Fruit fly (Drosophila melanogaster) whole organism, embryonic: ENCODE results near the gene CG17010.

ENCODE experiments used
- Atf3 ChIP-seq: fragments of 200-800 bp; sonication (Bioruptor generic); optimal IDR thresholded peaks from 3 replicates; lab custom pipeline; 2016; ENCODE audit warnings: missing biosample characterization, missing genetic modification characterization
- Awh ChIP-seq: fragments of 200-800 bp; sonication (Bioruptor generic); IDR thresholded peaks from 2 replicates; pipeline ENCODE4, ENCODE4 v1.3.6; 2022; ENCODE audit warnings: missing biosample characterization, missing genetic modification characterization
- CG1024 ChIP-seq: fragments of 200-800 bp; sonication (Bioruptor generic); IDR thresholded peaks from 2 replicates; pipeline ENCODE4 v1.3.6; 2022; ENCODE audit warnings: missing biosample characterization, missing genetic modification characterization
- CG10431 ChIP-seq: fragments of 200-800 bp; sonication (Bioruptor generic); optimal IDR thresholded peaks from 3 replicates; lab custom pipeline; 2018; ENCODE audit warnings: missing biosample characterization, mild to moderate bottlenecking, missing genetic modification characterization
- CG11093 ChIP-seq: fragments of 200-800 bp; sonication (Bioruptor generic); IDR thresholded peaks from 3 replicates; pipeline ENCODE4 v1.3.6; 2022; ENCODE audit warnings: missing biosample characterization, missing genetic modification characterization
- CG11696 ChIP-seq: fragments of 200-800 bp; sonication (Bioruptor generic); IDR thresholded peaks from 2 replicates; pipeline ENCODE4 v1.3.6; 2022; ENCODE audit warnings: missing biosample characterization, missing genetic modification characterization
- CG14050 ChIP-seq: fragments of 200-800 bp; sonication (Bioruptor generic); IDR thresholded peaks from 3 replicates; pipeline ENCODE4 v1.3.6; 2022; ENCODE audit warnings: missing biosample characterization, missing genetic modification characterization
- CG14667 ChIP-seq: fragments of 200-800 bp; sonication (Bioruptor generic); IDR thresholded peaks from 2 replicates; pipeline ENCODE4 v1.3.6; 2022; ENCODE audit warnings: missing biosample characterization, missing genetic modification characterization
- CG15269 ChIP-seq: fragments of 200-800 bp; sonication (Bioruptor generic); optimal IDR thresholded peaks from 2 replicates; lab custom pipeline; 2018; ENCODE audit warnings: missing biosample characterization, mild to moderate bottlenecking, missing genetic modification characterization, moderate library complexity
- CG15479 ChIP-seq: fragments of 200-800 bp; sonication (Bioruptor generic); optimal IDR thresholded peaks from 3 replicates; lab custom pipeline; 2019; ENCODE audit warnings: missing biosample characterization, mild to moderate bottlenecking, missing genetic modification characterization, moderate library complexity
- CG1647 ChIP-seq: fragments of 200-800 bp; sonication (Bioruptor generic); optimal IDR thresholded peaks from 3 replicates; lab custom pipeline; 2016; ENCODE audit warnings: missing biosample characterization, missing genetic modification characterization
- CG17359 ChIP-seq: fragments of 200-800 bp; sonication (Bioruptor generic); optimal IDR thresholded peaks from 3 replicates; lab custom pipeline; 2018; ENCODE audit warnings: missing biosample characterization, mild to moderate bottlenecking, missing genetic modification characterization, moderate library complexity
- CG17829 ChIP-seq: fragments of 200-800 bp; optimal IDR thresholded peaks from 2 replicates; lab custom pipeline; 2019; ENCODE audit warnings: missing biosample characterization, mild to moderate bottlenecking, missing genetic modification characterization, moderate library complexity
- CG18619 ChIP-seq: fragments of 200-800 bp; sonication (Bioruptor generic); optimal IDR thresholded peaks from 3 replicates; lab custom pipeline; 2017; ENCODE audit warnings: missing biosample characterization, mild to moderate bottlenecking, missing genetic modification characterization
- CG2116 ChIP-seq: fragments of 200-800 bp; sonication (Bioruptor generic); optimal IDR thresholded peaks from 3 replicates; lab custom pipeline; 2018; ENCODE audit warnings: missing biosample characterization, mild to moderate bottlenecking, missing genetic modification characterization
- CG2202 ChIP-seq: fragments of 200-800 bp; sonication (Bioruptor generic); optimal IDR thresholded peaks from 2 replicates; lab custom pipeline; 2018; ENCODE audit warnings: missing biosample characterization, mild to moderate bottlenecking, missing genetic modification characterization
- CG2889 ChIP-seq: fragments of 200-800 bp; sonication (Bioruptor generic); IDR thresholded peaks from 3 replicates; pipeline ENCODE4 v1.3.6; 2022; ENCODE audit warnings: missing biosample characterization, missing genetic modification characterization
- CG31441 ChIP-seq: fragments of 200-800 bp; sonication (Bioruptor generic); IDR thresholded peaks from 2 replicates; pipeline ENCODE4 v1.3.6; 2022; ENCODE audit warnings: missing biosample characterization, missing genetic modification characterization
- CG3163 ChIP-seq: fragments of 200-800 bp; sonication (Bioruptor generic); optimal IDR thresholded peaks from 3 replicates; lab custom pipeline; 2016; ENCODE audit warnings: missing biosample characterization, missing genetic modification characterization
- CG4328 ChIP-seq: fragments of 200-800 bp; sonication (Bioruptor generic); optimal IDR thresholded peaks from 3 replicates; lab custom pipeline; 2017; ENCODE audit warnings: missing biosample characterization, missing genetic modification reagents, missing genetic modification characterization
- CG8281 ChIP-seq: fragments of 200-800 bp; sonication (Bioruptor generic); optimal IDR thresholded peaks from 2 replicates; lab custom pipeline; 2018; ENCODE audit warnings: missing biosample characterization, mild to moderate bottlenecking, missing genetic modification characterization, moderate library complexity
- CG9797 ChIP-seq: fragments of 200-800 bp; sonication (Bioruptor generic); optimal IDR thresholded peaks from 3 replicates; lab custom pipeline; 2018; ENCODE audit warnings: missing biosample characterization, mild to moderate bottlenecking, missing genetic modification characterization
- CoRest ChIP-seq: fragments of 200-800 bp; sonication (Bioruptor generic); optimal IDR thresholded peaks from 3 replicates; lab custom pipeline; 2018; ENCODE audit warnings: missing biosample characterization, mild to moderate bottlenecking, missing genetic modification characterization, moderate library complexity
- Dek ChIP-seq: fragments of 200-800 bp; sonication (Bioruptor generic); optimal IDR thresholded peaks from 3 replicates; lab custom pipeline; 2019; ENCODE audit warnings: missing biosample characterization, mild to moderate bottlenecking, missing genetic modification characterization, moderate library complexity
- Eip74EF ChIP-seq, 2 experiments: fragments of 200-800 bp in 1 of 2; fragments of >200 bp in 1 of 2; sonication (Bioruptor generic) in 1 of 2; optimal IDR thresholded peaks; 2 replicates each; lab custom pipeline; 2017 to 2019; ENCODE audit warnings: missing biosample characterization in 2 of 2, missing genetic modification characterization in 2 of 2, mild to moderate bottlenecking in 1 of 2, moderate library complexity in 1 of 2
- HLH54F ChIP-seq: fragments of 200-800 bp; sonication (Bioruptor generic); optimal IDR thresholded peaks from 3 replicates; lab custom pipeline; 2016; ENCODE audit warnings: missing biosample characterization, missing genetic modification characterization
- Hmr ChIP-seq: fragments of 200-800 bp; sonication (Bioruptor generic); optimal IDR thresholded peaks from 3 replicates; lab custom pipeline; 2017; ENCODE audit warnings: mild to moderate bottlenecking, missing biosample characterization, missing genetic modification reagents, missing genetic modification characterization
- Hr78 ChIP-seq, 2 experiments: fragments of 200-800 bp in 1 of 2; fragments of >200 bp in 1 of 2; sonication (Bioruptor generic) in 1 of 2; optimal IDR thresholded peaks; 2 replicates each; lab custom pipeline; 2017 to 2019; ENCODE audit warnings: missing biosample characterization in 2 of 2, missing genetic modification characterization in 2 of 2, mild to moderate bottlenecking in 1 of 2, moderate library complexity in 1 of 2
- Lhr ChIP-seq: fragments of 200-800 bp; sonication (Bioruptor generic); optimal IDR thresholded peaks from 3 replicates; lab custom pipeline; 2017; ENCODE audit warnings: mild to moderate bottlenecking, missing biosample characterization, missing genetic modification reagents, missing genetic modification characterization
- Mrtf ChIP-seq: fragments of 200-800 bp; sonication (Bioruptor generic); IDR thresholded peaks from 3 replicates; pipeline ENCODE4 v1.3.6; 2022; ENCODE audit warnings: missing biosample characterization, missing genetic modification characterization
- Side ChIP-seq: fragments of 200-800 bp; sonication (Bioruptor generic); optimal IDR thresholded peaks from 2 replicates; lab custom pipeline; 2016; ENCODE audit warnings: missing biosample characterization, missing genetic modification characterization
- TFAM ChIP-seq: fragments of 200-800 bp; sonication (Bioruptor generic); optimal IDR thresholded peaks from 2 replicates; lab custom pipeline; 2017; ENCODE audit warnings: missing biosample characterization, missing genetic modification characterization, inconsistent platforms
- Vsx1 ChIP-seq: fragments of 200-800 bp; sonication (Bioruptor generic); optimal IDR thresholded peaks from 2 replicates; lab custom pipeline; 2017; ENCODE audit warnings: missing biosample characterization, mild to moderate bottlenecking, missing genetic modification characterization, missing genetic modification reagents
- Xbp1 ChIP-seq: fragments of 200-800 bp; sonication (Bioruptor generic); optimal IDR thresholded peaks from 3 replicates; lab custom pipeline; 2016; ENCODE audit warnings: missing biosample characterization, mild to moderate bottlenecking, missing genetic modification characterization
- br ChIP-seq: fragments of >200 bp; optimal IDR thresholded peaks from 2 replicates; lab custom pipeline; 2017
- emc ChIP-seq: fragments of 200-800 bp; sonication (Bioruptor generic); optimal IDR thresholded peaks from 2 replicates; lab custom pipeline; 2016; ENCODE audit warnings: missing biosample characterization, missing genetic modification characterization
- exex ChIP-seq: fragments of 200-800 bp; sonication (Bioruptor generic); optimal IDR thresholded peaks from 4 replicates; lab custom pipeline; 2018; ENCODE audit warnings: missing biosample characterization, mild to moderate bottlenecking, missing genetic modification characterization, moderate library complexity
- fru ChIP-seq: fragments of >200 bp; optimal IDR thresholded peaks from 2 replicates; lab custom pipeline; 2017
- ken ChIP-seq: fragments of 200-800 bp; sonication (Bioruptor generic); IDR thresholded peaks from 3 replicates; pipeline ENCODE4 v1.3.6; 2022; ENCODE audit warnings: missing biosample characterization, missing genetic modification characterization
- kni ChIP-seq: fragments of 200-800 bp; sonication (Bioruptor generic); optimal IDR thresholded peaks from 3 replicates; lab custom pipeline; 2017; ENCODE audit warnings: mild to moderate bottlenecking, missing biosample characterization, missing genetic modification reagents, missing genetic modification characterization
- lbe ChIP-seq: fragments of 200-800 bp; sonication (Bioruptor generic); optimal IDR thresholded peaks from 2 replicates; lab custom pipeline; 2016; ENCODE audit warnings: missing biosample characterization, mild to moderate bottlenecking, missing genetic modification characterization
- pita ChIP-seq: fragments of 200-800 bp; sonication (Bioruptor generic); optimal IDR thresholded peaks from 2 replicates; lab custom pipeline; 2017; ENCODE audit warnings: missing biosample characterization, mild to moderate bottlenecking, missing genetic modification characterization
- prd ChIP-seq, 3 experiments: fragments of >200 bp in 2 of 3; fragments of 200-800 bp in 1 of 3; sonication (Bioruptor generic) in 1 of 3; optimal IDR thresholded peaks in 2 of 3; IDR thresholded peaks in 1 of 3; 2 replicates in 2 of 3; 3 replicates in 1 of 3; pipeline versions ENCODE4 v1.3.6 to Lab custom; 2017 to 2022; ENCODE audit warnings: missing biosample characterization in 1 of 3, missing genetic modification characterization in 1 of 3
- pzg ChIP-seq: fragments of 200-800 bp; sonication (Bioruptor generic); optimal IDR thresholded peaks from 3 replicates; lab custom pipeline; 2018; ENCODE audit warnings: missing biosample characterization, mild to moderate bottlenecking, missing genetic modification characterization, moderate library complexity
- rib ChIP-seq: fragments of 200-800 bp; sonication (Bioruptor generic); IDR thresholded peaks from 2 replicates; pipeline ENCODE4 v1.3.6; 2022; ENCODE audit warnings: missing biosample characterization, missing genetic modification characterization
- schlank ChIP-seq: fragments of 200-800 bp; sonication (Bioruptor generic); optimal IDR thresholded peaks from 2 replicates; lab custom pipeline; 2018; ENCODE audit warnings: missing biosample characterization, mild to moderate bottlenecking, missing genetic modification characterization
- sd ChIP-seq: fragments of 200-800 bp; sonication (Bioruptor generic); optimal IDR thresholded peaks from 3 replicates; lab custom pipeline; 2018; ENCODE audit warnings: missing biosample characterization, mild to moderate bottlenecking, missing genetic modification characterization, moderate library complexity
- tio ChIP-seq: fragments of 200-800 bp; sonication (Bioruptor generic); optimal IDR thresholded peaks from 2 replicates; lab custom pipeline; 2017; ENCODE audit warnings: missing biosample characterization, missing genetic modification characterization, inconsistent platforms
- ttk ChIP-seq: fragments of 200-800 bp; sonication (Bioruptor generic); IDR thresholded peaks from 2 replicates; pipeline ENCODE4 v2.1.2; 2022; ENCODE audit warnings: missing biosample characterization, missing genetic modification characterization
- wdn ChIP-seq: fragments of 200-800 bp; sonication (Bioruptor generic); IDR thresholded peaks from 2 replicates; pipeline ENCODE4 v1.3.6; 2022; ENCODE audit warnings: missing biosample characterization, missing genetic modification characterization

Gene CG17010

DNA sequence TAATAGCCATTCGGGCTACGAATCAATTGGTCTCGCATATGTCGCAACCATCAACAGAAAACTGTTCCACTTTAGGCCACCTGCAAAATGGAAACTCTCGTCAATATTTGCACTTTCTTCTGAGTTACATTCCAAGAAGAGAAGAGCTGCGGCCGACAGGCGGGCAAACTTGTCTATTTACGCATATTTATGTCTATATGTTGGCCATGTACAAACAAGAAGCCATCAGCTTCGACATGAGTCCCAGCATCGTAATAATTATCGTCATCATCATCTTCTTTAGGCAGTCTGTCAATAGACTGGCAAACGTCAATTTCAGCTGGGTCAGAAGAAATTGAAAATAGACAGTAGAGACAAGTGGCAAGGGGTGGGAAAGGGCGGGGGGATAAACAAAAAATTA, 15.5 kb downstream of the CG17010 start (continued):
- peak; percentile 88 for TF ChIP-seq CG10431 (GFP tag; lab: Kevin White, UChicago)
- TF ChIP-seq CG15479 (GFP tag; lab: Kevin White, UChicago), result no peak
- TF ChIP-seq CG17359, result peak; percentile 77
- TF ChIP-seq fru (lab: Kevin White, UChicago), result no peak
- peak in 1 of 2 experiments; percentile 30 for TF ChIP-seq Eip74EF (GFP tag; optimal IDR thresholded peaks at IDR 0.05; lab: Kevin White, UChicago)
- peak; percentile 48 for TF ChIP-seq CoRest (tag; lab: Kevin White, UChicago)
- TF ChIP-seq CG4328 (GFP tag; lab: Kevin White, UChicago), result peak; percentile 80
- TF ChIP-seq CG17829 (tag; lab: Kevin White, UChicago), result peak; percentile 40
- TF ChIP-seq br (lab: Kevin White, UChicago), result no peak
- no peak for TF ChIP-seq wdn (GFP tag; lab: Robert Waterston, UW)
- no peak for TF ChIP-seq CG11696
- TF ChIP-seq TFAM (GFP tag; lab: Kevin White, UChicago), result peak; percentile 12
- TF ChIP-seq Xbp1 (GFP tag; lab: Kevin White, UChicago), result peak; percentile 1
- TF ChIP-seq Hr78 (GFP tag; optimal IDR thresholded peaks at IDR 0.05; lab: Kevin White, UChicago), result peak in 1 of 2 experiments; percentile 7
- TF ChIP-seq exex (tag; lab: Kevin White, UChicago), result peak; percentile 20
- peak; percentile 97 for TF ChIP-seq kni (GFP tag; lab: Kevin White, UChicago)
- no peak for TF ChIP-seq emc
- peak; percentile 27 for TF ChIP-seq CG2116 (GFP tag; lab: Kevin White, UChicago)
- peak; percentile 3 for TF ChIP-seq CG9797
- TF ChIP-seq Mrtf, result no peak
- peak; percentile 19 for TF ChIP-seq CG15269 (tag; lab: Kevin White, UChicago)
- TF ChIP-seq CG11093 (GFP tag; lab: Robert Waterston, UW), result peak; percentile 13; the same call in 1 of the 3 replicates
- TF ChIP-seq tio (GFP tag; lab: Kevin White, UChicago), result peak; percentile 32
- peak; percentile 89 for TF ChIP-seq Awh (GFP tag; lab: Robert Waterston, UW)
- peak; percentile 41; the same call in 1 of the 2 replicates for TF ChIP-seq CG31441 (GFP tag; lab: Robert Waterston, UW)
- 0 out of 3 replicates have a peak, but pooled peaks have one; percentile 12 for TF ChIP-seq CG14050 (GFP tag; lab: Robert Waterston, UW)
- peak; percentile 35 for TF ChIP-seq Atf3 (GFP tag; lab: Kevin White, UChicago)
- TF ChIP-seq rib (GFP tag; lab: Robert Waterston, UW), result peak; percentile 47; the same call in 1 of the 2 replicates
- TF ChIP-seq Vsx1 (GFP tag; lab: Kevin White, UChicago), result peak; percentile 68
- peak; percentile 59; the same call in 1 of the 2 replicates for TF ChIP-seq CG1024 (GFP tag; lab: Robert Waterston, UW)
- peak; percentile 4 for TF ChIP-seq CG1647 (GFP tag; lab: Kevin White, UChicago)
- TF ChIP-seq CG14667 (GFP tag; lab: Robert Waterston, UW), result no peak
- no peak for TF ChIP-seq pzg (GFP tag; lab: Kevin White, UChicago)
- TF ChIP-seq CG2889, result no peak
- TF ChIP-seq CG2202 (tag; lab: Kevin White, UChicago), result peak; percentile 80
- no peak for TF ChIP-seq prd (optimal IDR thresholded peaks at IDR 0.05; lab: Kevin White, UChicago)
- no peak; the same call in 2 of the 3 replicates for TF ChIP-seq prd (GFP tag; IDR thresholded peaks at IDR 0.05; lab: Robert Waterston, UW)
- TF ChIP-seq CG8281, result peak; percentile 47
- peak; percentile 67; the same call in 2 of the 3 replicates for TF ChIP-seq ken (GFP tag; lab: Robert Waterston, UW)
- TF ChIP-seq Dek, result no peak
- peak; percentile 48; the same call in 1 of the 2 replicates for TF ChIP-seq ttk (GFP tag; lab: Robert Waterston, UW)
- no peak for TF ChIP-seq pita (GFP tag; lab: Kevin White, UChicago)
- TF ChIP-seq Lhr (GFP tag; lab: Kevin White, UChicago), result peak; percentile 66
- no peak for TF ChIP-seq lbe (GFP tag; lab: Kevin White, UChicago)
- peak; percentile 38 for TF ChIP-seq schlank (tag; lab: Kevin White, UChicago)
- peak; percentile 59 for TF ChIP-seq Side (GFP tag; lab: Kevin White, UChicago)
- peak; percentile 51 for TF ChIP-seq sd (tag; lab: Kevin White, UChicago)
- TF ChIP-seq CG3163, result peak; percentile 28
- TF ChIP-seq CG18619 (GFP tag; lab: Kevin White, UChicago), result peak; percentile 61
- peak; percentile 32 for TF ChIP-seq Hmr
- no peak for TF ChIP-seq HLH54F (GFP tag; lab: Kevin White, UChicago)
